Worm (Caenorhabditis elegans) whole organism, young adult: ENCODE data around the gene ceh-93.

Source experiments
- sptf-2 ChIP-seq: fragments of 200-800 bp; sonication (Bioruptor generic); optimal IDR thresholded peaks from 2 replicates; lab custom pipeline; 2018; ENCODE audit warnings: mild to moderate bottlenecking, missing genetic modification characterization, missing compliant biosample characterization
- xnd-1 ChIP-seq: sonication (generic microtip); optimal IDR thresholded peaks from 2 replicates; lab custom pipeline; 2016; ENCODE audit warnings: missing genotype, missing genetic modification reagents, missing genetic modification characterization, missing compliant biosample characterization

ce11 chrX:433747-434146 lies 45.1 kb upstream of the ceh-93 start, which contains the start of gene dve-1:
- TF ChIP-seq sptf-2 (GFP tag; lab: Kevin White, UChicago) (no peak), xnd-1 (no peak)
